Fruit fly (Drosophila melanogaster): Measurements from ENCODE around the gene Bdbt.

The Bdbt gene

DNA sequence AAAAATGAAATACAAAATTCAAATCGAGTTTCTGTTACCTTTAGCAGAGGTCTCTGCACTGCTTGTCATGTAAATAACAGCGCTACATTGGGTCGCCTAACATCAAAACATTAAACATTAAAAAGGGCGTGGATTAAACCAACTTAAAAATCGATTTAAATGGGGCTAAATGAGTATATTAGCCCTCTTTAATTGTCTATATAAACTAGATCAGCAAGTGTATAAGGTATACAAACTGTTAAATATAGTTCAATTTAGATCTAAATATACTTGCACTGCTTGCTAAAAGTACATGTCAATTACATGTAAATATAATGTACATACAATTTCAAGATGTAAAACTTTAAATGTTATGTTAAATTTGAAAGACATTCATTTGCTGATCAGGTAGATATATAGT is 48.9 kb downstream of the Bdbt start (continued):
- TF ChIP-seq tin (GFP tag; optimal IDR thresholded peaks at IDR 0.05) = no peak
- no peak for TF ChIP-seq CG6689 (GFP tag; IDR thresholded peaks at IDR 0.05)
- TF ChIP-seq Hand (GFP tag; optimal IDR thresholded peaks at IDR 0.05) = no peak
- TF ChIP-seq lmd (GFP tag; IDR thresholded peaks at IDR 0.05) = no peak
- TF ChIP-seq so (GFP tag; IDR thresholded peaks at IDR 0.05) = no peak
- TF ChIP-seq maf-S (GFP tag; optimal IDR thresholded peaks at IDR 0.05) = no peak
- TF ChIP-seq croc (GFP tag; conservative IDR thresholded peaks at IDR 0.05) = no peak
- peak; percentile 81 for TF ChIP-seq CTCF (GFP tag; optimal IDR thresholded peaks at IDR 0.05)
- no peak for TF ChIP-seq crol (GFP tag; IDR thresholded peaks at IDR 0.05)
- no peak for TF ChIP-seq crc (GFP tag; optimal IDR thresholded peaks at IDR 0.05)
- no peak for TF ChIP-seq tap (tag; optimal IDR thresholded peaks at IDR 0.05)
- no peak for TF ChIP-seq jigr1 (GFP tag; IDR thresholded peaks at IDR 0.05)
- TF ChIP-seq ATbp (GFP tag; optimal IDR thresholded peaks at IDR 0.05) = no peak
- TF ChIP-seq Dp (GFP tag; optimal IDR thresholded peaks at IDR 0.05) = peak; percentile 20
- no peak for TF ChIP-seq Asciz (GFP tag; optimal IDR thresholded peaks at IDR 0.05)
- TF ChIP-seq sug (tag; optimal IDR thresholded peaks at IDR 0.05) = peak; percentile 24
- no peak for TF ChIP-seq Drgx (GFP tag; IDR thresholded peaks at IDR 0.05)
- TF ChIP-seq nmo (GFP tag; optimal IDR thresholded peaks at IDR 0.05) = peak; percentile 11
- TF ChIP-seq en (GFP tag; optimal IDR thresholded peaks at IDR 0.05) = no peak
- no peak for TF ChIP-seq Pdp1 (GFP tag; optimal IDR thresholded peaks at IDR 0.05)
- TF ChIP-seq Gsc (GFP tag; IDR thresholded peaks at IDR 0.05) = no peak
- no peak for TF ChIP-seq E2f1 (GFP tag; IDR thresholded peaks at IDR 0.05)
- TF ChIP-seq dm (GFP tag; optimal IDR thresholded peaks at IDR 0.05) = no peak
- no peak for TF ChIP-seq CG16815 (GFP tag; optimal IDR thresholded peaks at IDR 0.05)
- TF ChIP-seq CG13624 (GFP tag; optimal IDR thresholded peaks at IDR 0.05) = no peak
- no peak for TF ChIP-seq cad (GFP tag; optimal IDR thresholded peaks at IDR 0.05)
- TF ChIP-seq zfh2 (GFP tag; optimal IDR thresholded peaks at IDR 0.05) = no peak
- no peak for TF ChIP-seq Elba2 (GFP tag; optimal IDR thresholded peaks at IDR 0.05)
- no peak for TF ChIP-seq chn (GFP tag; optimal IDR thresholded peaks at IDR 0.05)
- TF ChIP-seq Poxn (GFP tag; IDR thresholded peaks at IDR 0.05) = no peak
- TF ChIP-seq insv (GFP tag; optimal IDR thresholded peaks at IDR 0.05) = peak in 1 of 2 experiments; percentile 4
- TF ChIP-seq Bteb2 (GFP tag; optimal IDR thresholded peaks at IDR 0.05) = no peak
- no peak for TF ChIP-seq trh (GFP tag; optimal IDR thresholded peaks at IDR 0.05)
- peak; percentile 52; the same call in 2 of the 3 replicates for TF ChIP-seq CG16813 (GFP tag; IDR thresholded peaks at IDR 0.05; ENCODE audit: partially characterized antibody)
- TF ChIP-seq Dip3 (GFP tag; optimal IDR thresholded peaks at IDR 0.05) = no peak
- TF ChIP-seq fu2 (GFP tag; optimal IDR thresholded peaks at IDR 0.05) = no peak
- no peak for TF ChIP-seq Abd-B (GFP tag; optimal IDR thresholded peaks at IDR 0.05)
- TF ChIP-seq CG8765 (GFP tag; IDR thresholded peaks at IDR 0.05) = no peak
- no peak for TF ChIP-seq Dbx (GFP tag; IDR thresholded peaks at IDR 0.05)
- TF ChIP-seq slp2 (GFP tag; optimal IDR thresholded peaks at IDR 0.05) = no peak
- peak in 1 of 2 experiments; percentile 54 for TF ChIP-seq Dfd (GFP tag; optimal IDR thresholded peaks at IDR 0.05)
- TF ChIP-seq sr (GFP tag; IDR thresholded peaks at IDR 0.05) = no peak
- peak; percentile 19 for TF ChIP-seq stwl (tag; optimal IDR thresholded peaks at IDR 0.05)
- peak; percentile 91 for TF ChIP-seq CG31365 (tag; optimal IDR thresholded peaks at IDR 0.05)
- peak; percentile 43 for TF ChIP-seq Bgb (GFP tag; IDR thresholded peaks at IDR 0.05; ENCODE audit: partially characterized antibody)
- TF ChIP-seq Med (GFP tag) = peak; percentile 28
- TF ChIP-seq hbn (GFP tag; IDR thresholded peaks at IDR 0.05; ENCODE audit: partially characterized antibody) = no peak
- TF ChIP-seq Scr (GFP tag; IDR thresholded peaks at IDR 0.05; ENCODE audit: partially characterized antibody) = peak; percentile 40; the same call in 1 of the 2 replicates
- no peak for TF ChIP-seq CG12391 (tag; optimal IDR thresholded peaks at IDR 0.05)
- no peak for TF ChIP-seq ac (GFP tag; optimal IDR thresholded peaks at IDR 0.05)
- TF ChIP-seq Meics (GFP tag; optimal IDR thresholded peaks at IDR 0.05) = no peak
